Worm (Caenorhabditis elegans) whole organism, early embryonic: ENCODE results near the gene B0244.15.

ENCODE experiments used
- aly-1 ChIP-seq: sonication (generic microtip); optimal IDR thresholded peaks from 2 replicates; lab custom pipeline; 2016; ENCODE audit warnings: missing genetic modification characterization, missing compliant biosample characterization
- ama-1 ChIP-seq: fragments of 150-350 bp; optimal IDR thresholded peaks from 2 replicates; lab custom pipeline; 2014
- ceh-36 ChIP-seq: sonication (generic microtip); optimal IDR thresholded peaks from 2 replicates; lab custom pipeline; 2016; ENCODE audit warnings: missing genetic modification characterization, inconsistent platforms, missing compliant biosample characterization
- ets-7 ChIP-seq: sonication (generic microtip); optimal IDR thresholded peaks from 2 replicates; lab custom pipeline; 2016; ENCODE audit warnings: missing genotype, missing genetic modification characterization, missing compliant biosample characterization
- flt-1 ChIP-seq: fragments of 200-800 bp; sonication (Bioruptor generic); IDR thresholded peaks from 2 replicates; pipeline ENCODE4 v1.3.6; 2022; ENCODE audit warnings: missing genetic modification characterization, missing compliant biosample characterization
- hmg-4 ChIP-seq: fragments of 200-800 bp; sonication (Bioruptor generic); optimal IDR thresholded peaks from 2 replicates; lab custom pipeline; 2018; ENCODE audit warnings: mild to moderate bottlenecking, missing genetic modification characterization, missing compliant biosample characterization
- tbx-37 ChIP-seq: fragments of 200-800 bp; sonication (Bioruptor generic); conservative IDR thresholded peaks from 2 replicates; pipeline ENCODE4 v1.3.6; 2022; ENCODE audit warnings: missing genetic modification reagents, missing genetic modification characterization, missing compliant biosample characterization
- tra-4 ChIP-seq: sonication (generic microtip); optimal IDR thresholded peaks from 2 replicates; lab custom pipeline; 2017; ENCODE audit warnings: missing genetic modification characterization, missing compliant biosample characterization

ce11 chrIII:5743084-5743483 is at the start of gene B0244.15:
- TF ChIP-seq hmg-4 (GFP tag; lab: Kevin White, UChicago) (no peak), ceh-36 (tag; lab: Kevin White, UChicago) (no peak), aly-1 (no peak), flt-1 (GFP tag; lab: Robert Waterston, UW) (no peak), ets-7 (tag; lab: Kevin White, UChicago) (no peak), ama-1 (lab: Kevin White, UChicago) (no peak), tra-4 (no peak), tbx-37 (GFP tag; lab: Robert Waterston, UW) (no peak)
